Worm (Caenorhabditis elegans) whole organism, midembryonic: Measurements from ENCODE around the gene C04G6.2.

ENCODE experiments used
- T22C8.4 ChIP-seq: fragments of 200-800 bp; sonication (Bioruptor generic); IDR thresholded peaks from 2 replicates; pipeline ENCODE4 v1.3.6; 2022; ENCODE audit warnings: missing genetic modification characterization, missing compliant biosample characterization
- cog-1 ChIP-seq: sonication (generic microtip); optimal IDR thresholded peaks from 2 replicates; lab custom pipeline; 2016; ENCODE audit warnings: missing genetic modification characterization, missing compliant biosample characterization
- flt-1 ChIP-seq: fragments of 200-800 bp; sonication (Bioruptor generic); IDR thresholded peaks from 2 replicates; pipeline ENCODE4 v1.3.6; 2022; ENCODE audit warnings: missing genetic modification characterization, missing compliant biosample characterization
- klf-2 ChIP-seq: fragments of 200-800 bp; sonication (Bioruptor generic); conservative IDR thresholded peaks from 2 replicates; pipeline ENCODE4 v1.3.6; 2022; ENCODE audit warnings: missing genetic modification reagents, missing genetic modification characterization, missing compliant biosample characterization
- med-1 ChIP-seq: sonication (generic microtip); optimal IDR thresholded peaks from 2 replicates; lab custom pipeline; 2017; ENCODE audit warnings: missing genetic modification characterization, mild to moderate bottlenecking, missing compliant biosample characterization, antibody characterized with exemption, missing genetic modification reagents; ENCODE audit not compliant: insufficient read depth
- ref-1 ChIP-seq: fragments of 200-800 bp; sonication (Bioruptor generic); conservative IDR thresholded peaks from 2 replicates; pipeline ENCODE4 v1.3.6; 2022; ENCODE audit warnings: missing genetic modification reagents, missing genetic modification characterization, missing compliant biosample characterization
- tab-1 ChIP-seq: fragments of 200-800 bp; sonication (Bioruptor generic); IDR thresholded peaks from 2 replicates; pipeline ENCODE4 v1.3.6; 2022; ENCODE audit warnings: missing genetic modification characterization, missing compliant biosample characterization
- ztf-23 ChIP-seq: fragments of 200-800 bp; sonication (Bioruptor generic); IDR thresholded peaks from 2 replicates; pipeline ENCODE4 v1.3.6; 2022; ENCODE audit warnings: missing genetic modification reagents, missing genetic modification characterization, missing compliant biosample characterization
- ztf-29 ChIP-seq: fragments of 200-800 bp; sonication (Bioruptor generic); IDR thresholded peaks from 2 replicates; pipeline ENCODE4 v1.3.6; 2022; ENCODE audit warnings: missing genetic modification reagents, missing genetic modification characterization, missing compliant biosample characterization

- TF ChIP-seq flt-1 (GFP tag; lab: Robert Waterston, UW): no peak
- TF ChIP-seq tab-1 (GFP tag; lab: Robert Waterston, UW): no peak
- TF ChIP-seq ztf-29 (GFP tag; lab: Robert Waterston, UW): no peak
- no peak for TF ChIP-seq cog-1
- no peak for TF ChIP-seq ref-1 (GFP tag; lab: Robert Waterston, UW)
- no peak for TF ChIP-seq klf-2
- TF ChIP-seq T22C8.4 (GFP tag; lab: Robert Waterston, UW): no peak
- TF ChIP-seq med-1 (GFP tag; lab: Kevin White, UChicago): no peak
- no peak for TF ChIP-seq ztf-23 (GFP tag; lab: Robert Waterston, UW)
These were observed 10.2 kb downstream of the C04G6.2 start for ce11 chrII:5103189-5103588.
